Worm (Caenorhabditis elegans) whole organism, late embryonic: ENCODE results near the gene K02F3.2.

ENCODE experiments used
- C08G9.2 ChIP-seq: sonication (generic microtip); optimal IDR thresholded peaks from 2 replicates; lab custom pipeline; 2016; ENCODE audit warnings: mild to moderate bottlenecking, missing genetic modification characterization, moderate library complexity, missing compliant biosample characterization
- F13H6.1 ChIP-seq: sonication (generic microtip); optimal IDR thresholded peaks from 2 replicates; lab custom pipeline; 2016; ENCODE audit warnings: missing genetic modification characterization, missing compliant biosample characterization
- K02D7.2 ChIP-seq: sonication (generic microtip); optimal IDR thresholded peaks from 2 replicates; lab custom pipeline; 2017; ENCODE audit warnings: mild to moderate bottlenecking, missing genetic modification characterization, missing compliant biosample characterization
- K09A11.1 ChIP-seq: sonication (generic microtip); optimal IDR thresholded peaks from 2 replicates; lab custom pipeline; 2017; ENCODE audit warnings: antibody characterized with exemption, mild to moderate bottlenecking, missing genetic modification characterization, missing compliant biosample characterization; ENCODE audit not compliant: insufficient read depth
- ahr-1 ChIP-seq: sonication (generic microtip); optimal IDR thresholded peaks from 2 replicates; lab custom pipeline; 2016; ENCODE audit warnings: missing genetic modification characterization, missing compliant biosample characterization
- ceh-14 ChIP-seq: sonication (generic microtip); optimal IDR thresholded peaks from 2 replicates; lab custom pipeline; 2016; ENCODE audit warnings: missing genotype, missing genetic modification characterization, missing compliant biosample characterization
- ceh-18 ChIP-seq: sonication (generic microtip); optimal IDR thresholded peaks from 2 replicates; lab custom pipeline; 2016; ENCODE audit warnings: missing genetic modification characterization, missing compliant biosample characterization
- ceh-30 ChIP-seq: fragments of 150-350 bp; optimal IDR thresholded peaks from 2 replicates; lab custom pipeline; 2014; ENCODE audit warnings: missing biosample characterization, missing genetic modification characterization
- ceh-31 ChIP-seq: sonication (generic microtip); optimal IDR thresholded peaks from 2 replicates; lab custom pipeline; 2016; ENCODE audit warnings: missing genetic modification characterization, missing compliant biosample characterization
- ceh-45 ChIP-seq: fragments of 200-800 bp; sonication (Bioruptor generic); IDR thresholded peaks from 2 replicates; pipeline ENCODE4 v1.3.6; 2022; ENCODE audit warnings: missing genetic modification reagents, missing genetic modification characterization, missing compliant biosample characterization
- ceh-48 ChIP-seq: sonication (generic microtip); optimal IDR thresholded peaks from 2 replicates; lab custom pipeline; 2016; ENCODE audit warnings: missing genetic modification characterization, inconsistent platforms, missing compliant biosample characterization
- ceh-6 ChIP-seq: fragments of 200-800 bp; sonication (Bioruptor generic); optimal IDR thresholded peaks from 2 replicates; lab custom pipeline; 2018; ENCODE audit warnings: mild to moderate bottlenecking, missing genetic modification characterization, missing compliant biosample characterization
- ceh-9 ChIP-seq: sonication (generic microtip); optimal IDR thresholded peaks from 2 replicates; lab custom pipeline; 2016; ENCODE audit warnings: mild to moderate bottlenecking, missing genetic modification characterization, inconsistent platforms, missing compliant biosample characterization
- dve-1 ChIP-seq: sonication (generic microtip); optimal IDR thresholded peaks from 2 replicates; lab custom pipeline; 2017; ENCODE audit warnings: antibody characterized with exemption, mild to moderate bottlenecking, missing genetic modification characterization, missing compliant biosample characterization
- elt-4 ChIP-seq: sonication (generic microtip); optimal IDR thresholded peaks from 2 replicates; lab custom pipeline; 2016; ENCODE audit warnings: missing genetic modification characterization, missing compliant biosample characterization
- ets-4 ChIP-seq: sonication (generic microtip); optimal IDR thresholded peaks from 2 replicates; lab custom pipeline; 2016; ENCODE audit warnings: missing genetic modification characterization, missing compliant biosample characterization
- eyg-1 ChIP-seq: sonication (generic microtip); optimal IDR thresholded peaks from 2 replicates; lab custom pipeline; 2016; ENCODE audit warnings: missing genotype, missing genetic modification characterization, missing compliant biosample characterization
- fax-1 ChIP-seq: sonication (generic microtip); optimal IDR thresholded peaks from 2 replicates; lab custom pipeline; 2016; ENCODE audit warnings: missing genotype, missing genetic modification characterization, missing compliant biosample characterization
- fkh-6 ChIP-seq: sonication (generic microtip); optimal IDR thresholded peaks from 2 replicates; lab custom pipeline; 2016; ENCODE audit warnings: missing genetic modification characterization, missing compliant biosample characterization
- hlh-15 ChIP-seq: sonication (generic microtip); optimal IDR thresholded peaks from 2 replicates; lab custom pipeline; 2016; ENCODE audit warnings: missing genetic modification characterization, missing compliant biosample characterization
- hlh-30 ChIP-seq: sonication (generic microtip); optimal IDR thresholded peaks from 2 replicates; lab custom pipeline; 2017; ENCODE audit warnings: antibody characterized with exemption, missing genetic modification characterization, missing compliant biosample characterization; ENCODE audit not compliant: insufficient read depth
- hlh-8 ChIP-seq: sonication (generic microtip); optimal IDR thresholded peaks from 2 replicates; lab custom pipeline; 2016; ENCODE audit warnings: missing genotype, missing genetic modification characterization, missing compliant biosample characterization
- lin-11 ChIP-seq: fragments of 200-800 bp; sonication (Bioruptor generic); optimal IDR thresholded peaks from 2 replicates; lab custom pipeline; 2018; ENCODE audit warnings: mild to moderate bottlenecking, missing genetic modification characterization, missing compliant biosample characterization
- madf-2 ChIP-seq: sonication (generic microtip); optimal IDR thresholded peaks from 2 replicates; lab custom pipeline; 2017; ENCODE audit warnings: missing genetic modification characterization, missing compliant biosample characterization
- nfya-1 ChIP-seq: sonication (generic microtip); optimal IDR thresholded peaks from 2 replicates; lab custom pipeline; 2017; ENCODE audit warnings: missing genetic modification characterization, mild to moderate bottlenecking, missing compliant biosample characterization, antibody characterized with exemption, moderate library complexity
- nhr-232 ChIP-seq: sonication (generic microtip); optimal IDR thresholded peaks from 2 replicates; lab custom pipeline; 2016; ENCODE audit warnings: missing genetic modification characterization, missing compliant biosample characterization
- npax-4 ChIP-seq: sonication (generic microtip); optimal IDR thresholded peaks from 2 replicates; lab custom pipeline; 2016; ENCODE audit warnings: missing genetic modification characterization, missing compliant biosample characterization
- pag-3 ChIP-seq: sonication (generic microtip); optimal IDR thresholded peaks from 2 replicates; lab custom pipeline; 2016; ENCODE audit warnings: missing compliant biosample characterization, missing genetic modification characterization, borderline replicate concordance
- pat-9 ChIP-seq: fragments of 200-800 bp; sonication (Bioruptor generic); optimal IDR thresholded peaks from 2 replicates; lab custom pipeline; 2018; ENCODE audit warnings: mild to moderate bottlenecking, missing genetic modification characterization, moderate library complexity, missing compliant biosample characterization
- pax-1 ChIP-seq: fragments of 150-350 bp; optimal IDR thresholded peaks from 2 replicates; lab custom pipeline; 2014; ENCODE audit warnings: missing biosample characterization, missing genetic modification characterization
- pha-2 ChIP-seq: sonication (generic microtip); optimal IDR thresholded peaks from 2 replicates; lab custom pipeline; 2017; ENCODE audit warnings: mild to moderate bottlenecking, missing genetic modification characterization, missing compliant biosample characterization
- pha-4 ChIP-seq: fragments of 150-350 bp; optimal IDR thresholded peaks from 2 replicates; lab custom pipeline; 2018; ENCODE audit warnings: missing biosample characterization, missing genetic modification reagents, missing genetic modification characterization
- pqm-1 ChIP-seq: sonication (generic microtip); optimal IDR thresholded peaks from 2 replicates; lab custom pipeline; 2016; ENCODE audit warnings: missing genetic modification characterization, missing compliant biosample characterization
- pros-1 ChIP-seq: fragments of 150-350 bp; optimal IDR thresholded peaks from 2 replicates; lab custom pipeline; 2014; ENCODE audit warnings: missing biosample characterization, missing genetic modification reagents, missing genetic modification characterization
- rnt-1 ChIP-seq: sonication (generic microtip); optimal IDR thresholded peaks from 2 replicates; lab custom pipeline; 2016; ENCODE audit warnings: missing genetic modification characterization, missing compliant biosample characterization
- syd-9 ChIP-seq: sonication (generic microtip); optimal IDR thresholded peaks from 2 replicates; lab custom pipeline; 2016; ENCODE audit warnings: mild to moderate bottlenecking, missing genetic modification characterization, moderate library complexity, missing compliant biosample characterization
- tbx-2 ChIP-seq: sonication (generic microtip); optimal IDR thresholded peaks from 2 replicates; lab custom pipeline; 2016; ENCODE audit warnings: missing genetic modification characterization, missing compliant biosample characterization
- tbx-7 ChIP-seq: sonication (generic microtip); optimal IDR thresholded peaks from 2 replicates; lab custom pipeline; 2016; ENCODE audit warnings: missing genotype, missing genetic modification characterization, missing compliant biosample characterization
- unc-3 ChIP-seq, 2 experiments: fragments of 200-800 bp in 1 of 2; sonication (Bioruptor generic) in 1 of 2; sonication (generic microtip) in 1 of 2; conservative IDR thresholded peaks in 1 of 2; optimal IDR thresholded peaks in 1 of 2; 2 replicates each; pipeline versions ENCODE4 v1.3.6 to Lab custom; 2016 to 2022; ENCODE audit warnings: missing compliant biosample characterization in 2 of 2, missing genetic modification characterization in 2 of 2, missing genetic modification reagents in 1 of 2
- unc-86 ChIP-seq: sonication (generic microtip); optimal IDR thresholded peaks from 2 replicates; lab custom pipeline; 2016; ENCODE audit warnings: missing genetic modification characterization, missing compliant biosample characterization
- ztf-16 ChIP-seq: sonication (generic microtip); optimal IDR thresholded peaks from 2 replicates; lab custom pipeline; 2017; ENCODE audit warnings: missing genetic modification characterization, missing compliant biosample characterization

K02F3.2 gene

ce11 chrIII:839491-839890 lies 6.2 kb upstream of the K02F3.2 start, which contains the start of gene dos-3:
dos-3 (minus strand) TSS chrIII:839591.
- TF ChIP-seq K09A11.1 (tag; lab: Kevin White, UChicago) (no peak), F13H6.1 (tag; lab: Kevin White, UChicago) (no peak), ceh-14 (no peak), ceh-45 (GFP tag; lab: Robert Waterston, UW) (no peak), ceh-30 (tag; lab: Kevin White, UChicago) (no peak), ahr-1 (tag; lab: Kevin White, UChicago) (no peak), tbx-2 (tag; lab: Kevin White, UChicago) (no peak), C08G9.2 (no peak), hlh-8 (tag; lab: Kevin White, UChicago) (no peak), syd-9 (tag; lab: Kevin White, UChicago) (no peak), hlh-30 (tag; lab: Kevin White, UChicago) (no peak), ceh-6 (GFP tag; lab: Kevin White, UChicago) (no peak)

ce11 chrIII:841177-841576 lies 4.5 kb upstream of the K02F3.2 start, which contains the start of gene K02F3.9:
K02F3.9 (minus strand) TSS chrIII:841366.
- TF ChIP-seq hlh-8 (tag; lab: Kevin White, UChicago), result no peak
- TF ChIP-seq pax-1 (tag; lab: Kevin White, UChicago), result no peak
- no peak for TF ChIP-seq ceh-30 (tag; lab: Kevin White, UChicago)
- TF ChIP-seq tbx-7, result no peak
- TF ChIP-seq fax-1, result no peak
- TF ChIP-seq ceh-18 (tag; lab: Kevin White, UChicago), result no peak
- TF ChIP-seq K02D7.2 (tag; lab: Kevin White, UChicago), result no peak
- no peak for TF ChIP-seq ceh-31 (tag; lab: Kevin White, UChicago)
- TF ChIP-seq ztf-16, result no peak
- TF ChIP-seq npax-4, result no peak
- TF ChIP-seq unc-3 (GFP tag; conservative IDR thresholded peaks at IDR 0.05; lab: Robert Waterston, UW), result no peak
- TF ChIP-seq unc-3 (tag; optimal IDR thresholded peaks at IDR 0.05; lab: Kevin White, UChicago), result no peak
- TF ChIP-seq ceh-48, result no peak
- TF ChIP-seq pqm-1, result no peak

- no peak for TF ChIP-seq tbx-7
- no peak for TF ChIP-seq ceh-31 (tag; lab: Kevin White, UChicago)
- TF ChIP-seq pat-9 (tag; lab: Kevin White, UChicago), result no peak
- no peak for TF ChIP-seq hlh-30 (tag; lab: Kevin White, UChicago)
- no peak for TF ChIP-seq hlh-15
- no peak for TF ChIP-seq tbx-2 (tag; lab: Kevin White, UChicago)
- TF ChIP-seq ceh-9 (tag; lab: Kevin White, UChicago), result no peak
- TF ChIP-seq K02D7.2 (tag; lab: Kevin White, UChicago), result no peak
- TF ChIP-seq pros-1 (tag; lab: Kevin White, UChicago), result no peak
- no peak for TF ChIP-seq pag-3 (tag; lab: Kevin White, UChicago)
- TF ChIP-seq rnt-1 (tag; lab: Kevin White, UChicago), result no peak
- no peak for TF ChIP-seq hlh-8 (tag; lab: Kevin White, UChicago)
- TF ChIP-seq eyg-1 (tag; lab: Kevin White, UChicago), result no peak
- no peak for TF ChIP-seq pax-1 (tag; lab: Kevin White, UChicago)
- TF ChIP-seq elt-4 (tag; lab: Kevin White, UChicago), result no peak
- TF ChIP-seq ceh-30 (tag; lab: Kevin White, UChicago), result no peak
- TF ChIP-seq nfya-1 (tag; lab: Kevin White, UChicago), result no peak
- TF ChIP-seq pha-4 (tag; lab: Kevin White, UChicago), result no peak
- TF ChIP-seq dve-1 (tag; lab: Kevin White, UChicago), result no peak
Observed at ce11 chrIII:842630-843029, 3.0 kb upstream of the K02F3.2 start, which contains the start of gene far-8. far-8 (plus strand) TSS chrIII:842930.

- TF ChIP-seq tbx-2 (tag; lab: Kevin White, UChicago), result no peak
- no peak for TF ChIP-seq nhr-232 (tag; lab: Kevin White, UChicago)
- TF ChIP-seq unc-86 (tag; lab: Kevin White, UChicago), result no peak
- peak; percentile 16 for TF ChIP-seq fkh-6 (tag; lab: Kevin White, UChicago)
- no peak for TF ChIP-seq ceh-18 (tag; lab: Kevin White, UChicago)
- no peak for TF ChIP-seq pha-2 (tag; lab: Kevin White, UChicago)
- no peak for TF ChIP-seq ets-4
- TF ChIP-seq dve-1 (tag; lab: Kevin White, UChicago), result no peak
- TF ChIP-seq pros-1 (tag; lab: Kevin White, UChicago), result no peak
- no peak for TF ChIP-seq madf-2
- no peak for TF ChIP-seq pat-9 (tag; lab: Kevin White, UChicago)
- TF ChIP-seq nfya-1 (tag; lab: Kevin White, UChicago), result peak; percentile 31
- TF ChIP-seq elt-4 (tag; lab: Kevin White, UChicago), result no peak
- no peak for TF ChIP-seq lin-11 (tag; lab: Kevin White, UChicago)
Observed at ce11 chrIII:843999-844398, 1.6 kb upstream of the K02F3.2 start.
